Worm (Caenorhabditis elegans): Measurements from ENCODE around the gene col-180.

DNA sequence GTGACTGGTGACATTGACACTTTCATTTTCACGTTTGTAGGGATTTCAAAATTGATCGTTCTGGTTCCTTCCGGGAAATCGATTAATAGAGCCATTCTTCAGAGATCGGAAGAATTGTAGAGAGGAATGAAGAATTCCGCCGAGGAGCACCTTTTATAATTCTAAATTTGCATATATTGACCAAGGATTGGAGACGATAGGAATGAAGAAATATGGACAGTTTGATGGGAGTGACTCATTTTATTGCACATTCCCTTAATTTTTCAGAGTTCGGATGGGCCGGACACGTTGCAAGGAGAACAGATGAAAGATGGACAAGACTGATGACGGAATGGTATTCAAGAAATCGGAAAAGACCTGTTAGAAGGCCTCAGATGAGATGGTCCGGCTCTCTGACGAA lies 11.8 kb downstream of the col-180 start, which contains the start of gene C44C10.15:
- TF ChIP-seq hmbx-1 (tag; optimal IDR thresholded peaks at IDR 0.05) (no peak), ama-1 (optimal IDR thresholded peaks at IDR 0.05) (no peak), hmg-4 (GFP tag; optimal IDR thresholded peaks at IDR 0.05) (no peak), tbx-37 (GFP tag; conservative IDR thresholded peaks at IDR 0.05) (no peak), ceh-13 (GFP tag; optimal IDR thresholded peaks at IDR 0.05) (no peak), sea-1 (GFP tag; conservative IDR thresholded peaks at IDR 0.05) (no peak), B0310.2 (tag; optimal IDR thresholded peaks at IDR 0.05) (no peak), flt-1 (GFP tag; IDR thresholded peaks at IDR 0.05) (no peak), ceh-36 (tag; optimal IDR thresholded peaks at IDR 0.05) (no peak), aly-1 (tag; optimal IDR thresholded peaks at IDR 0.05) (no peak), tbx-11 (GFP tag; IDR thresholded peaks at IDR 0.05) (no peak), tra-4 (tag; optimal IDR thresholded peaks at IDR 0.05) (no peak)

All from whole organism, early embryonic.